Fruit fly (Drosophila melanogaster) whole organism, embryonic: Measurements from ENCODE around the gene fln.

Experiments
- Adf1 ChIP-seq: fragments of 200-800 bp; sonication (Bioruptor generic); IDR thresholded peaks from 2 replicates; pipeline ENCODE4 v1.3.6; 2022; ENCODE audit warnings: missing biosample characterization, missing genetic modification characterization
- BEAF-32 ChIP-seq: fragments of 200-800 bp; sonication (Bioruptor generic); optimal IDR thresholded peaks from 3 replicates; lab custom pipeline; 2017; ENCODE audit warnings: missing biosample characterization, missing genetic modification characterization, mild to moderate bottlenecking, moderate library complexity, missing genetic modification reagents
- CG10979 ChIP-seq: fragments of 200-800 bp; sonication (Bioruptor generic); optimal IDR thresholded peaks from 2 replicates; lab custom pipeline; 2018; ENCODE audit warnings: missing biosample characterization, mild to moderate bottlenecking, missing genetic modification characterization, moderate library complexity
- CG11560 ChIP-seq: fragments of 200-800 bp; sonication (Bioruptor generic); IDR thresholded peaks from 3 replicates; pipeline ENCODE4 v1.3.6; 2022; ENCODE audit warnings: missing biosample characterization, missing genetic modification characterization
- CG15011 ChIP-seq: fragments of 200-800 bp; sonication (Bioruptor generic); optimal IDR thresholded peaks from 3 replicates; lab custom pipeline; 2018; ENCODE audit warnings: missing biosample characterization, mild to moderate bottlenecking, missing genetic modification characterization
- CG17186 ChIP-seq: fragments of 200-800 bp; sonication (Bioruptor generic); optimal IDR thresholded peaks from 3 replicates; lab custom pipeline; 2017; ENCODE audit warnings: missing biosample characterization, missing genetic modification reagents, missing genetic modification characterization
- CG17361 ChIP-seq: fragments of 200-800 bp; sonication (Bioruptor generic); IDR thresholded peaks from 3 replicates; pipeline ENCODE4 v1.3.6; 2022; ENCODE audit warnings: missing biosample characterization, missing genetic modification characterization
- CG17802 ChIP-seq: fragments of 200-800 bp; sonication (Bioruptor generic); optimal IDR thresholded peaks from 2 replicates; lab custom pipeline; 2018; ENCODE audit warnings: missing biosample characterization, mild to moderate bottlenecking, missing genetic modification characterization, moderate library complexity
- CG18476 ChIP-seq: fragments of 200-800 bp; sonication (Bioruptor generic); optimal IDR thresholded peaks from 2 replicates; lab custom pipeline; 2016; ENCODE audit warnings: missing biosample characterization, mild to moderate bottlenecking, missing genetic modification characterization
- CG2116 ChIP-seq: fragments of 200-800 bp; sonication (Bioruptor generic); optimal IDR thresholded peaks from 3 replicates; lab custom pipeline; 2018; ENCODE audit warnings: missing biosample characterization, mild to moderate bottlenecking, missing genetic modification characterization
- CG33557 ChIP-seq: fragments of 200-800 bp; sonication (Bioruptor generic); optimal IDR thresholded peaks from 2 replicates; lab custom pipeline; 2019; ENCODE audit warnings: missing biosample characterization, mild to moderate bottlenecking, missing genetic modification characterization, moderate library complexity
- CG6683 ChIP-seq: fragments of 200-800 bp; sonication (Bioruptor generic); optimal IDR thresholded peaks from 2 replicates; lab custom pipeline; 2017; ENCODE audit warnings: missing biosample characterization, mild to moderate bottlenecking, missing genetic modification characterization, missing genetic modification reagents
- CG7372 ChIP-seq: fragments of 200-800 bp; sonication (Bioruptor generic); IDR thresholded peaks from 2 replicates; pipeline ENCODE4 v1.3.6; 2022; ENCODE audit warnings: missing biosample characterization, missing genetic modification characterization
- CG7745 ChIP-seq: fragments of 200-800 bp; sonication (Bioruptor generic); optimal IDR thresholded peaks from 2 replicates; lab custom pipeline; 2018; ENCODE audit warnings: missing biosample characterization, mild to moderate bottlenecking, missing genetic modification characterization, moderate library complexity
- CG7987 ChIP-seq: fragments of 200-800 bp; sonication (Bioruptor generic); optimal IDR thresholded peaks from 2 replicates; lab custom pipeline; 2018; ENCODE audit warnings: missing biosample characterization, mild to moderate bottlenecking, missing genetic modification characterization, moderate library complexity
- CG8944 ChIP-seq: fragments of 200-800 bp; sonication (Bioruptor generic); optimal IDR thresholded peaks from 3 replicates; lab custom pipeline; 2016; ENCODE audit warnings: missing biosample characterization, missing genetic modification characterization
- Dad ChIP-seq: fragments of 200-800 bp; sonication (Bioruptor generic); optimal IDR thresholded peaks from 3 replicates; lab custom pipeline; 2016; ENCODE audit warnings: missing biosample characterization, missing genetic modification characterization
- Dek ChIP-seq: fragments of 200-800 bp; sonication (Bioruptor generic); optimal IDR thresholded peaks from 3 replicates; lab custom pipeline; 2019; ENCODE audit warnings: missing biosample characterization, mild to moderate bottlenecking, missing genetic modification characterization, moderate library complexity
- Dll ChIP-seq: fragments of 200-800 bp; sonication (Bioruptor generic); IDR thresholded peaks from 4 replicates; pipeline ENCODE4 v1.3.6; 2022; ENCODE audit warnings: missing biosample characterization, missing genetic modification characterization; ENCODE audit not compliant: partially characterized antibody
- Doc2 ChIP-seq: fragments of 200-800 bp; sonication (Bioruptor generic); IDR thresholded peaks from 2 replicates; pipeline ENCODE4 v1.3.6; 2022; ENCODE audit warnings: missing biosample characterization, missing genetic modification characterization
- Dref ChIP-seq: fragments of 200-800 bp; sonication (Bioruptor generic); IDR thresholded peaks from 2 replicates; pipeline ENCODE4 v1.3.6; 2022; ENCODE audit warnings: missing biosample characterization, missing genetic modification characterization
- Ets97D ChIP-seq: fragments of 200-800 bp; sonication (Bioruptor generic); optimal IDR thresholded peaks from 3 replicates; lab custom pipeline; 2016; ENCODE audit warnings: missing biosample characterization, missing genetic modification characterization
- Fer1 ChIP-seq: fragments of 200-800 bp; sonication (Bioruptor generic); optimal IDR thresholded peaks from 2 replicates; lab custom pipeline; 2017; ENCODE audit warnings: missing biosample characterization, mild to moderate bottlenecking, missing genetic modification characterization
- Gsc ChIP-seq: fragments of 200-800 bp; sonication (Bioruptor generic); IDR thresholded peaks from 2 replicates; pipeline ENCODE4 v1.3.6; 2022; ENCODE audit warnings: missing biosample characterization, missing genetic modification characterization
- HLH3B ChIP-seq: fragments of 200-800 bp; sonication (Bioruptor generic); IDR thresholded peaks from 2 replicates; pipeline ENCODE4 v1.3.6; 2022; ENCODE audit warnings: missing biosample characterization, missing genetic modification characterization
- Hr51 ChIP-seq, 2 experiments: fragments of 200-800 bp; sonication (Bioruptor generic); optimal IDR thresholded peaks; 2 replicates in 1 of 2; 3 replicates in 1 of 2; lab custom pipeline; 2016 to 2018; ENCODE audit warnings: missing biosample characterization in 2 of 2, missing genetic modification characterization in 2 of 2, mild to moderate bottlenecking in 1 of 2, moderate library complexity in 1 of 2
- Myb ChIP-seq: fragments of 200-800 bp; sonication (Bioruptor generic); optimal IDR thresholded peaks from 2 replicates; lab custom pipeline; 2016; ENCODE audit warnings: missing biosample characterization, missing genetic modification characterization
- NC2α ChIP-seq: fragments of 200-800 bp; sonication (Bioruptor generic); optimal IDR thresholded peaks from 2 replicates; lab custom pipeline; 2016; ENCODE audit warnings: missing biosample characterization, missing genetic modification characterization
- Oaz ChIP-seq: fragments of 200-800 bp; sonication (Bioruptor generic); IDR thresholded peaks from 2 replicates; pipeline ENCODE4 v1.3.6; 2022; ENCODE audit warnings: missing biosample characterization, missing genetic modification characterization
- Spps ChIP-seq: fragments of 200-800 bp; sonication (Bioruptor generic); optimal IDR thresholded peaks from 2 replicates; lab custom pipeline; 2018; ENCODE audit warnings: missing biosample characterization, mild to moderate bottlenecking, missing genetic modification characterization
- amos ChIP-seq: fragments of 200-800 bp; sonication (Bioruptor generic); IDR thresholded peaks from 2 replicates; pipeline ENCODE4 v1.3.6; 2022; ENCODE audit warnings: missing biosample characterization, missing genetic modification characterization; ENCODE audit not compliant: partially characterized antibody
- crp ChIP-seq, 2 experiments: fragments of 200-800 bp; sonication (Bioruptor generic); optimal IDR thresholded peaks; 2 replicates in 1 of 2; 3 replicates in 1 of 2; lab custom pipeline; 2017; ENCODE audit warnings: missing biosample characterization in 2 of 2, missing genetic modification characterization in 2 of 2, mild to moderate bottlenecking in 1 of 2, moderate library complexity in 1 of 2
- dati ChIP-seq: fragments of 200-800 bp; sonication (Bioruptor generic); IDR thresholded peaks from 2 replicates; pipeline ENCODE4 v1.3.6; 2022; ENCODE audit warnings: missing biosample characterization, missing genetic modification characterization
- dpn ChIP-seq, 2 experiments: fragments of 200-800 bp; sonication (Bioruptor generic); optimal IDR thresholded peaks; 3 replicates each; lab custom pipeline; 2016; ENCODE audit warnings: missing biosample characterization in 2 of 2, missing genetic modification characterization in 2 of 2
- ems ChIP-seq: fragments of 200-800 bp; sonication (Bioruptor generic); optimal IDR thresholded peaks from 3 replicates; lab custom pipeline; 2016; ENCODE audit warnings: missing biosample characterization, missing genetic modification characterization
- fd96Cb ChIP-seq: fragments of 200-800 bp; sonication (Bioruptor generic); optimal IDR thresholded peaks from 2 replicates; lab custom pipeline; 2018; ENCODE audit warnings: missing biosample characterization, mild to moderate bottlenecking, missing genetic modification characterization, moderate library complexity
- fru ChIP-seq: fragments of >200 bp; optimal IDR thresholded peaks from 2 replicates; lab custom pipeline; 2017
- gce ChIP-seq: fragments of 200-800 bp; sonication (Bioruptor generic); IDR thresholded peaks from 3 replicates; pipeline ENCODE4 v1.3.6; 2022; ENCODE audit warnings: missing biosample characterization, missing genetic modification characterization
- her ChIP-seq: fragments of 200-800 bp; sonication (Bioruptor generic); optimal IDR thresholded peaks from 2 replicates; lab custom pipeline; 2016; ENCODE audit warnings: missing biosample characterization, missing genetic modification characterization
- kah ChIP-seq: fragments of 200-800 bp; sonication (Bioruptor generic); optimal IDR thresholded peaks from 2 replicates; lab custom pipeline; 2018; ENCODE audit warnings: missing biosample characterization, mild to moderate bottlenecking, missing genetic modification characterization
- lab ChIP-seq: fragments of 200-800 bp; sonication (Bioruptor generic); optimal IDR thresholded peaks from 3 replicates; lab custom pipeline; 2017; ENCODE audit warnings: missing biosample characterization, missing genetic modification characterization, mild to moderate bottlenecking, moderate library complexity, missing genetic modification reagents
- lbe ChIP-seq: fragments of 200-800 bp; sonication (Bioruptor generic); optimal IDR thresholded peaks from 2 replicates; lab custom pipeline; 2016; ENCODE audit warnings: missing biosample characterization, mild to moderate bottlenecking, missing genetic modification characterization
- oc ChIP-seq: fragments of 200-800 bp; sonication (Bioruptor generic); optimal IDR thresholded peaks from 2 replicates; lab custom pipeline; 2018; ENCODE audit warnings: missing biosample characterization, mild to moderate bottlenecking, missing genetic modification characterization, moderate library complexity
- org-1 ChIP-seq: fragments of 200-800 bp; sonication (Bioruptor generic); optimal IDR thresholded peaks from 2 replicates; lab custom pipeline; 2017; ENCODE audit warnings: missing biosample characterization, missing genetic modification characterization
- pho ChIP-seq: fragments of 200-800 bp; sonication (Bioruptor generic); optimal IDR thresholded peaks from 2 replicates; lab custom pipeline; 2016; ENCODE audit warnings: missing biosample characterization, missing genetic modification characterization
- rib ChIP-seq: fragments of 200-800 bp; sonication (Bioruptor generic); IDR thresholded peaks from 2 replicates; pipeline ENCODE4 v1.3.6; 2022; ENCODE audit warnings: missing biosample characterization, missing genetic modification characterization
- seq ChIP-seq: fragments of 200-800 bp; sonication (Bioruptor generic); IDR thresholded peaks from 2 replicates; pipeline ENCODE4 v1.3.6; 2022; ENCODE audit warnings: missing biosample characterization, missing genetic modification characterization
- z ChIP-seq: fragments of 200-800 bp; sonication (Bioruptor generic); IDR thresholded peaks from 3 replicates; pipeline ENCODE4 v1.3.6; 2022; ENCODE audit warnings: missing biosample characterization, missing genetic modification characterization
- zfh2 ChIP-seq: fragments of 200-800 bp; sonication (Bioruptor generic); optimal IDR thresholded peaks from 2 replicates; lab custom pipeline; 2016; ENCODE audit warnings: missing biosample characterization, missing genetic modification characterization

fln gene

DNA sequence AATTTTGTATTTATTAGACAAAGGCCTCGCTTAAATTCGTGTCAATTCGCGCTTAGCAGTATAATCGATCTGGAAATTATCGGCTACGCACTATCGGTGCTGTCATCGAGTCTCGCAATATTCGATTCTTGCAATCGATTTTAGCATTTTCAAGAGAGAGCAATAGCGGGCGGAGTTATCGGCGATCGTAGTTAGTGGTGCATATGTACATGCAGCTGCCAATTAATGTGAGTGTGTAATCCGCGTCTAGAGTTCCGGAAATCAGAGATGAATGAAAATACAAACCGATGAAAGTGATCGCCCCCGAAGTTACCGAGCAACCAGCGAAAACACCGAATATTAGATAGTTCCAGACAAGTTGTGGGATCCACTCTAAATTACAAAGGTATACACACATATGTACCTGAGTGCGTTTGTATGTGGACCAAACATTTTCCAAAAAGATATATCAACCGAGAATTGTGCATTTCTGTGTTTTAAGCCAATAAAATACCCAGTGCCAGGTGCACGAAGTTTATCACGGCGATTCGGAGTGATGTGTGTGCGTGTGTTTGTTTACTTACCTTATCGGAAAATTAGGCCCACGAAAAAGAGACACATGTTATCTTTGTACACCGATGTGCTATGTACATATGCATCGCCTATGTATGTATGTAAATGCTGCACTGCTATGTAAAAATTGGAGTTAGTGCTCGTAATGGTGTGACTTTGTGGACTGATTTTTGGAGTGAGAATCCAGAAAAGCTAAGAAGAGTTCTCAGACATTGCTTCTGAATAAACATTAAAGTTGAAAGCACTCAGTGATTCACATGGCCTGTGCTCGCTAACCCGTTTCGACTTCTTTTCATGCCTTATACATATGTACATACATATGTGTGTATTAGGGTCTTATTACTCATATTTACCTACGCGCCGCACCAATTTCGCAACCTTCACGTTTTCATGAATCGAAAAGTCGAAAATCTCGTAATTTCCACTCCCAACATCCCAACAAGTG is 15.5 kb upstream of the fln start (continued):
- TF ChIP-seq CG33557 (peak; percentile 37), oc (tag; lab: Kevin White, UChicago) (no peak), CG6683 (no peak), kah (GFP tag; lab: Kevin White, UChicago) (peak; percentile 16), CG7372 (GFP tag; lab: Robert Waterston, UW) (no peak), CG7987 (GFP tag; lab: Kevin White, UChicago) (peak; percentile 61), Hr51 (GFP tag; optimal IDR thresholded peaks at IDR 0.05; lab: Kevin White, UChicago) (no peak), z (GFP tag; lab: Robert Waterston, UW) (peak; percentile 53; the same call in 1 of the 3 replicates), rib (GFP tag; lab: Robert Waterston, UW) (no peak), CG18476 (GFP tag; lab: Kevin White, UChicago) (no peak), CG7745 (no peak), fd96Cb (tag; lab: Kevin White, UChicago) (no peak), Doc2 (GFP tag; lab: Robert Waterston, UW) (no peak), lbe (GFP tag; lab: Kevin White, UChicago) (no peak), CG17186 (GFP tag; lab: Kevin White, UChicago) (peak; percentile 73), Gsc (GFP tag; lab: Robert Waterston, UW) (no peak), NC2α (GFP tag; lab: Kevin White, UChicago) (no peak), Spps (tag; lab: Kevin White, UChicago) (no peak), Myb (no peak), seq (no peak), CG2116 (GFP tag; lab: Kevin White, UChicago) (peak; percentile 86), Ets97D (GFP tag; lab: Kevin White, UChicago) (peak; percentile 41), CG17802 (tag; lab: Kevin White, UChicago) (no peak), her (no peak), crp (GFP tag; optimal IDR thresholded peaks at IDR 0.05; lab: Kevin White, UChicago) (no peak), org-1 (GFP tag; lab: Kevin White, UChicago) (no peak), dati (GFP tag; lab: Robert Waterston, UW) (no peak), zfh2 (GFP tag; lab: Kevin White, UChicago) (no peak), Dref (peak; percentile 96), Fer1 (no peak), lab (GFP tag; lab: Kevin White, UChicago) (no peak), Adf1 (no peak), CG10979 (tag; lab: Kevin White, UChicago) (no peak), BEAF-32 (GFP tag; lab: Kevin White, UChicago) (peak; percentile 68), gce (GFP tag; lab: Robert Waterston, UW) (no peak), Dll (peak; percentile 86), amos (peak; percentile 89), Dek (no peak), CG15011 (no peak), CG11560 (tag; lab: Robert Waterston, UW) (peak; percentile 98), pho (GFP tag; lab: Kevin White, UChicago) (no peak), Oaz (GFP tag; lab: Robert Waterston, UW) (no peak), Dad (GFP tag; lab: Kevin White, UChicago) (no peak), HLH3B (no peak), CG17361 (GFP tag; lab: Robert Waterston, UW) (no peak), CG8944 (no peak), fru (lab: Kevin White, UChicago) (no peak), ems (GFP tag; lab: Kevin White, UChicago) (peak; percentile 3), dpn (GFP tag; optimal IDR thresholded peaks at IDR 0.05; lab: Kevin White, UChicago) (no peak)
